Fruit fly (Drosophila melanogaster) whole organism, embryonic: ENCODE measurements around the gene CG31921.
A peak's percentile ranks its signal among the peaks of the same experiment; 100 is the strongest.

Experiments
- ATbp ChIP-seq: fragments of 200-800 bp; sonication (Bioruptor generic); optimal IDR thresholded peaks from 2 replicates; lab custom pipeline; 2017; ENCODE audit warnings: missing biosample characterization, mild to moderate bottlenecking, missing genetic modification characterization, missing genetic modification reagents
- CG10366 ChIP-seq: fragments of 200-800 bp; sonication (Bioruptor generic); IDR thresholded peaks from 2 replicates; pipeline ENCODE4 v1.3.6; 2022; ENCODE audit warnings: missing biosample characterization, missing genetic modification characterization
- CG10462 ChIP-seq: fragments of 200-800 bp; sonication (Bioruptor generic); optimal IDR thresholded peaks from 2 replicates; lab custom pipeline; 2016; ENCODE audit warnings: missing biosample characterization, missing genetic modification characterization
- CG11504 ChIP-seq: fragments of 200-800 bp; sonication (Bioruptor generic); optimal IDR thresholded peaks from 3 replicates; lab custom pipeline; 2019; ENCODE audit warnings: missing biosample characterization, mild to moderate bottlenecking, missing genetic modification characterization, moderate library complexity
- CG13287 ChIP-seq: fragments of 200-800 bp; sonication (Bioruptor generic); IDR thresholded peaks from 2 replicates; pipeline ENCODE4 v1.3.6; 2022; ENCODE audit warnings: missing biosample characterization, missing genetic modification characterization; ENCODE audit not compliant: partially characterized antibody
- CG13624 ChIP-seq: fragments of 200-800 bp; sonication (Bioruptor generic); optimal IDR thresholded peaks from 2 replicates; lab custom pipeline; 2016; ENCODE audit warnings: missing biosample characterization, missing genetic modification characterization
- CG14050 ChIP-seq: fragments of 200-800 bp; sonication (Bioruptor generic); IDR thresholded peaks from 3 replicates; pipeline ENCODE4 v1.3.6; 2022; ENCODE audit warnings: missing biosample characterization, missing genetic modification characterization
- CG14710 ChIP-seq: fragments of 200-800 bp; sonication (Bioruptor generic); optimal IDR thresholded peaks from 3 replicates; lab custom pipeline; 2019; ENCODE audit warnings: missing biosample characterization, mild to moderate bottlenecking, missing genetic modification characterization, moderate library complexity
- CG15514 ChIP-seq: fragments of 200-800 bp; sonication (Bioruptor generic); optimal IDR thresholded peaks from 3 replicates; lab custom pipeline; 2017; ENCODE audit warnings: missing biosample characterization, missing genetic modification characterization, mild to moderate bottlenecking, moderate library complexity, missing genetic modification reagents
- CG17359 ChIP-seq: fragments of 200-800 bp; sonication (Bioruptor generic); optimal IDR thresholded peaks from 3 replicates; lab custom pipeline; 2018; ENCODE audit warnings: missing biosample characterization, mild to moderate bottlenecking, missing genetic modification characterization, moderate library complexity
- CG18011 ChIP-seq: fragments of 200-800 bp; sonication (Bioruptor generic); optimal IDR thresholded peaks from 2 replicates; lab custom pipeline; 2017; ENCODE audit warnings: missing biosample characterization, missing genetic modification characterization, mild to moderate bottlenecking, moderate library complexity, missing genotype
- CG18262 ChIP-seq: fragments of 200-800 bp; optimal IDR thresholded peaks from 3 replicates; lab custom pipeline; 2019; ENCODE audit warnings: missing biosample characterization, mild to moderate bottlenecking, missing genetic modification characterization, moderate library complexity
- CG2120 ChIP-seq: fragments of 200-800 bp; sonication (Bioruptor generic); optimal IDR thresholded peaks from 3 replicates; lab custom pipeline; 2016; ENCODE audit warnings: missing biosample characterization, missing genetic modification characterization
- CG2712 ChIP-seq: fragments of 200-800 bp; optimal IDR thresholded peaks from 3 replicates; lab custom pipeline; 2019; ENCODE audit warnings: missing biosample characterization, mild to moderate bottlenecking, missing genetic modification characterization, moderate library complexity
- CG3726 ChIP-seq: fragments of 200-800 bp; sonication (Bioruptor generic); IDR thresholded peaks from 3 replicates; pipeline ENCODE4, ENCODE4 v1.3.6; 2022; ENCODE audit warnings: missing biosample characterization, missing genetic modification characterization
- CG42726 ChIP-seq: fragments of 200-800 bp; sonication (Bioruptor generic); IDR thresholded peaks from 2 replicates; pipeline ENCODE4 v1.3.6; 2022; ENCODE audit warnings: missing biosample characterization, missing genetic modification characterization; ENCODE audit not compliant: partially characterized antibody
- CG4820 ChIP-seq: fragments of 200-800 bp; sonication (Bioruptor generic); optimal IDR thresholded peaks from 3 replicates; lab custom pipeline; 2016; ENCODE audit warnings: missing biosample characterization, missing genetic modification characterization
- CG4854 ChIP-seq: fragments of 200-800 bp; sonication (Bioruptor generic); optimal IDR thresholded peaks from 2 replicates; lab custom pipeline; 2016; ENCODE audit warnings: missing biosample characterization, missing genetic modification characterization, inconsistent platforms
- CG7786 ChIP-seq: fragments of 200-800 bp; sonication (Bioruptor generic); optimal IDR thresholded peaks from 2 replicates; lab custom pipeline; 2016; ENCODE audit warnings: missing biosample characterization, missing genetic modification characterization
- CG8478 ChIP-seq: fragments of >200 bp; optimal IDR thresholded peaks from 2 replicates; lab custom pipeline; 2018
- CG9876 ChIP-seq: fragments of 200-800 bp; sonication (Bioruptor generic); optimal IDR thresholded peaks from 2 replicates; lab custom pipeline; 2016; ENCODE audit warnings: missing biosample characterization, missing genetic modification characterization
- CG9932 ChIP-seq: fragments of 200-800 bp; sonication (Bioruptor generic); IDR thresholded peaks from 2 replicates; pipeline ENCODE4 v1.3.6; 2022; ENCODE audit warnings: missing biosample characterization, missing genetic modification characterization
- Doc2 ChIP-seq: fragments of 200-800 bp; sonication (Bioruptor generic); IDR thresholded peaks from 2 replicates; pipeline ENCODE4 v1.3.6; 2022; ENCODE audit warnings: missing biosample characterization, missing genetic modification characterization
- E2f1 ChIP-seq: fragments of 200-800 bp; sonication (Bioruptor generic); IDR thresholded peaks from 2 replicates; pipeline ENCODE4 v1.3.6; 2022; ENCODE audit warnings: missing biosample characterization, missing genetic modification characterization
- Fer1 ChIP-seq: fragments of 200-800 bp; sonication (Bioruptor generic); optimal IDR thresholded peaks from 2 replicates; lab custom pipeline; 2017; ENCODE audit warnings: missing biosample characterization, mild to moderate bottlenecking, missing genetic modification characterization
- Fer2 ChIP-seq: fragments of 200-800 bp; sonication (Bioruptor generic); optimal IDR thresholded peaks from 2 replicates; lab custom pipeline; 2018; ENCODE audit warnings: missing biosample characterization, mild to moderate bottlenecking, missing genetic modification characterization, moderate library complexity
- HHEX ChIP-seq: fragments of 200-800 bp; sonication (Bioruptor generic); optimal IDR thresholded peaks from 3 replicates; lab custom pipeline; 2017; ENCODE audit warnings: missing biosample characterization, mild to moderate bottlenecking, missing genetic modification characterization, missing genetic modification reagents
- HLH4C ChIP-seq: fragments of 200-800 bp; sonication (Bioruptor generic); IDR thresholded peaks from 3 replicates; pipeline ENCODE4 v1.3.6; 2022; ENCODE audit warnings: missing biosample characterization, missing genetic modification characterization; ENCODE audit not compliant: partially characterized antibody
- Hmr ChIP-seq: fragments of 200-800 bp; sonication (Bioruptor generic); optimal IDR thresholded peaks from 3 replicates; lab custom pipeline; 2017; ENCODE audit warnings: mild to moderate bottlenecking, missing biosample characterization, missing genetic modification reagents, missing genetic modification characterization
- Lpt ChIP-seq: fragments of >200 bp; optimal IDR thresholded peaks from 2 replicates; lab custom pipeline; 2018; ENCODE audit warnings: missing biosample characterization, missing genetic modification characterization
- MBD-R2 ChIP-seq: fragments of 200-800 bp; sonication (Bioruptor generic); IDR thresholded peaks from 2 replicates; pipeline ENCODE4 v1.3.6; 2022; ENCODE audit warnings: missing biosample characterization, missing genetic modification characterization
- Myb ChIP-seq: fragments of 200-800 bp; sonication (Bioruptor generic); optimal IDR thresholded peaks from 2 replicates; lab custom pipeline; 2016; ENCODE audit warnings: missing biosample characterization, missing genetic modification characterization
- Sry-δ ChIP-seq: fragments of 200-800 bp; sonication (Bioruptor generic); optimal IDR thresholded peaks from 2 replicates; lab custom pipeline; 2016; ENCODE audit warnings: missing biosample characterization, missing genetic modification characterization
- TFAM ChIP-seq: fragments of 200-800 bp; sonication (Bioruptor generic); optimal IDR thresholded peaks from 2 replicates; lab custom pipeline; 2017; ENCODE audit warnings: missing biosample characterization, missing genetic modification characterization, inconsistent platforms
- YL-1 ChIP-seq: fragments of 200-800 bp; sonication (Bioruptor generic); optimal IDR thresholded peaks from 3 replicates; lab custom pipeline; 2017; ENCODE audit warnings: missing biosample characterization, mild to moderate bottlenecking, missing genetic modification characterization
- disco-r ChIP-seq: fragments of 200-800 bp; sonication (Bioruptor generic); optimal IDR thresholded peaks from 2 replicates; lab custom pipeline; 2016; ENCODE audit warnings: missing biosample characterization, missing genetic modification characterization
- emc ChIP-seq: fragments of 200-800 bp; sonication (Bioruptor generic); optimal IDR thresholded peaks from 2 replicates; lab custom pipeline; 2016; ENCODE audit warnings: missing biosample characterization, missing genetic modification characterization
- fd3F ChIP-seq: fragments of 200-800 bp; sonication (Bioruptor generic); optimal IDR thresholded peaks from 2 replicates; lab custom pipeline; 2018; ENCODE audit warnings: missing biosample characterization, mild to moderate bottlenecking, missing genetic modification characterization, moderate library complexity
- gfzf ChIP-seq: fragments of 200-800 bp; sonication (Bioruptor generic); optimal IDR thresholded peaks from 2 replicates; lab custom pipeline; 2016; ENCODE audit warnings: missing biosample characterization, mild to moderate bottlenecking, missing genetic modification characterization, moderate library complexity
- gro ChIP-seq: fragments of 200-800 bp; sonication (Bioruptor generic); optimal IDR thresholded peaks from 2 replicates; lab custom pipeline; 2016; ENCODE audit warnings: missing biosample characterization, missing genetic modification characterization
- hkb ChIP-seq, 2 experiments: fragments of 200-800 bp in 1 of 2; fragments of >200 bp in 1 of 2; sonication (Bioruptor generic) in 1 of 2; IDR thresholded peaks in 1 of 2; optimal IDR thresholded peaks in 1 of 2; 2 replicates each; pipeline versions ENCODE4 v1.3.6 to Lab custom; 2017 to 2022; ENCODE audit warnings: missing biosample characterization in 1 of 2, missing genetic modification characterization in 1 of 2
- knrl ChIP-seq: fragments of 200-800 bp; sonication (Bioruptor generic); IDR thresholded peaks from 3 replicates; pipeline ENCODE4 v1.3.6; 2022; ENCODE audit warnings: missing biosample characterization, missing genetic modification characterization; ENCODE audit not compliant: partially characterized antibody
- luna ChIP-seq: fragments of 200-800 bp; sonication (Bioruptor generic); optimal IDR thresholded peaks from 2 replicates; lab custom pipeline; 2016; ENCODE audit warnings: missing biosample characterization, missing genetic modification characterization
- nmo ChIP-seq: fragments of 200-800 bp; sonication (Bioruptor generic); optimal IDR thresholded peaks from 2 replicates; lab custom pipeline; 2018; ENCODE audit warnings: missing biosample characterization, mild to moderate bottlenecking, missing genetic modification characterization, moderate library complexity
- org-1 ChIP-seq: fragments of 200-800 bp; sonication (Bioruptor generic); optimal IDR thresholded peaks from 2 replicates; lab custom pipeline; 2017; ENCODE audit warnings: missing biosample characterization, missing genetic modification characterization
- p53 ChIP-seq: fragments of 200-800 bp; sonication (Bioruptor generic); optimal IDR thresholded peaks from 2 replicates; lab custom pipeline; 2016; ENCODE audit warnings: missing biosample characterization, missing genetic modification characterization
- sens ChIP-seq: fragments of 200-800 bp; sonication (Bioruptor generic); peaks from one replicate; lab custom pipeline; 2016; ENCODE audit warnings: missing biosample characterization, missing genetic modification characterization
- shn ChIP-seq: fragments of 200-800 bp; sonication (Bioruptor generic); optimal IDR thresholded peaks from 3 replicates; lab custom pipeline; 2016; ENCODE audit warnings: missing biosample characterization, missing genetic modification characterization
- sug ChIP-seq: fragments of 200-800 bp; optimal IDR thresholded peaks from 2 replicates; lab custom pipeline; 2019; ENCODE audit warnings: missing biosample characterization, mild to moderate bottlenecking, missing genetic modification characterization, moderate library complexity
- tx ChIP-seq: fragments of 200-800 bp; sonication (Bioruptor generic); optimal IDR thresholded peaks from 2 replicates; lab custom pipeline; 2016; ENCODE audit warnings: missing biosample characterization, missing genetic modification characterization
- zfh2 ChIP-seq: fragments of 200-800 bp; sonication (Bioruptor generic); optimal IDR thresholded peaks from 2 replicates; lab custom pipeline; 2016; ENCODE audit warnings: missing biosample characterization, missing genetic modification characterization

The CG31921 gene

dm6 chr2L:283071-283482 lies 49.1 kb downstream of the CG31921 start, which contains the start of gene CG11601 (continued):
- no peak for TF ChIP-seq Lpt (GFP tag; lab: Kevin White, UChicago)
- TF ChIP-seq Fer1 (GFP tag; lab: Kevin White, UChicago), result peak; percentile 29
- TF ChIP-seq CG9876, result peak; percentile 38
- no peak for TF ChIP-seq tx (GFP tag; lab: Kevin White, UChicago)
- TF ChIP-seq p53, result no peak
- peak; percentile 49 for TF ChIP-seq CG9932 (GFP tag; lab: Robert Waterston, UW)
- peak; percentile 34 for TF ChIP-seq CG13624 (GFP tag; lab: Kevin White, UChicago)
- peak; percentile 65 for TF ChIP-seq zfh2 (GFP tag; lab: Kevin White, UChicago)
- TF ChIP-seq CG7786 (GFP tag; lab: Kevin White, UChicago), result peak; percentile 36
- no peak for TF ChIP-seq disco-r (GFP tag; lab: Kevin White, UChicago)
- TF ChIP-seq CG13287 (GFP tag; lab: Robert Waterston, UW), result peak; percentile 63
- peak; percentile 16 for TF ChIP-seq emc
- peak; percentile 80 for TF ChIP-seq CG15514
- peak; percentile 37 for TF ChIP-seq CG14710 (tag; lab: Kevin White, UChicago)
- TF ChIP-seq CG4820 (GFP tag; lab: Kevin White, UChicago), result peak; percentile 26
- TF ChIP-seq org-1 (GFP tag; lab: Kevin White, UChicago), result no peak
- TF ChIP-seq Myb (GFP tag; lab: Kevin White, UChicago), result peak; percentile 58
- no peak for TF ChIP-seq CG3726 (GFP tag; lab: Robert Waterston, UW)
- TF ChIP-seq shn (GFP tag; lab: Kevin White, UChicago), result peak; percentile 56
- peak; percentile 55 for TF ChIP-seq hkb (optimal IDR thresholded peaks at IDR 0.05; lab: Kevin White, UChicago)
- TF ChIP-seq hkb (GFP tag; IDR thresholded peaks at IDR 0.05; lab: Robert Waterston, UW), result no peak
- TF ChIP-seq knrl (GFP tag; lab: Robert Waterston, UW), result peak; percentile 57; the same call in 2 of the 3 replicates
- no peak for TF ChIP-seq Fer2 (tag; lab: Kevin White, UChicago)
- peak; percentile 39 for TF ChIP-seq sug (tag; lab: Kevin White, UChicago)
- peak; percentile 51; the same call in 2 of the 3 replicates for TF ChIP-seq HLH4C (GFP tag; lab: Robert Waterston, UW)
- TF ChIP-seq CG11504 (tag; lab: Kevin White, UChicago), result peak; percentile 29
- TF ChIP-seq MBD-R2 (GFP tag; lab: Robert Waterston, UW), result peak; percentile 89
- peak; percentile 63 for TF ChIP-seq nmo (GFP tag; lab: Kevin White, UChicago)
- no peak for TF ChIP-seq CG14050 (GFP tag; lab: Robert Waterston, UW)
- TF ChIP-seq sens (GFP tag; lab: Kevin White, UChicago), result peak; percentile 75
- TF ChIP-seq CG18262 (tag; lab: Kevin White, UChicago), result peak; percentile 2
- TF ChIP-seq ATbp (GFP tag; lab: Kevin White, UChicago), result no peak
- no peak for TF ChIP-seq CG8478 (lab: Kevin White, UChicago)
- peak; percentile 22 for TF ChIP-seq YL-1 (GFP tag; lab: Kevin White, UChicago)
- 0 out of 2 replicates have a peak, but pooled peaks have one; percentile 40 for TF ChIP-seq CG42726
- TF ChIP-seq E2f1 (GFP tag; lab: Robert Waterston, UW), result no peak
- TF ChIP-seq CG4854 (GFP tag; lab: Kevin White, UChicago), result no peak
- peak; percentile 77 for TF ChIP-seq Sry-δ (GFP tag; lab: Kevin White, UChicago)
- peak; percentile 33; the same call in 1 of the 2 replicates for TF ChIP-seq CG10366
- peak; percentile 58 for TF ChIP-seq gfzf (GFP tag; lab: Kevin White, UChicago)
- peak; percentile 9 for TF ChIP-seq HHEX (GFP tag; lab: Kevin White, UChicago)
- TF ChIP-seq CG2712 (tag; lab: Kevin White, UChicago), result peak; percentile 46
- TF ChIP-seq CG2120 (GFP tag; lab: Kevin White, UChicago), result peak; percentile 60
- TF ChIP-seq Hmr (GFP tag; lab: Kevin White, UChicago), result peak; percentile 31
- TF ChIP-seq CG10462 (GFP tag; lab: Kevin White, UChicago), result no peak
- TF ChIP-seq gro (GFP tag; lab: Kevin White, UChicago), result peak; percentile 21
- TF ChIP-seq Doc2, result 0 out of 2 replicates have a peak, but pooled peaks have one; percentile 25
- peak; percentile 2 for TF ChIP-seq fd3F (GFP tag; lab: Kevin White, UChicago)
- no peak for TF ChIP-seq luna
- TF ChIP-seq TFAM, result no peak
- no peak for TF ChIP-seq CG18011 (GFP tag; lab: Kevin White, UChicago)
- peak; percentile 20 for TF ChIP-seq CG17359 (tag; lab: Kevin White, UChicago)
